Worm (Caenorhabditis elegans) whole organism, late embryonic: Measurements from ENCODE around the gene Y53C12A.10.

Source experiments
- lim-6 ChIP-seq: sonication (generic microtip); optimal IDR thresholded peaks from 2 replicates; lab custom pipeline; 2016; ENCODE audit warnings: missing genetic modification characterization, missing compliant biosample characterization
- rnt-1 ChIP-seq: sonication (generic microtip); optimal IDR thresholded peaks from 2 replicates; lab custom pipeline; 2016; ENCODE audit warnings: missing genetic modification characterization, missing compliant biosample characterization

DNA sequence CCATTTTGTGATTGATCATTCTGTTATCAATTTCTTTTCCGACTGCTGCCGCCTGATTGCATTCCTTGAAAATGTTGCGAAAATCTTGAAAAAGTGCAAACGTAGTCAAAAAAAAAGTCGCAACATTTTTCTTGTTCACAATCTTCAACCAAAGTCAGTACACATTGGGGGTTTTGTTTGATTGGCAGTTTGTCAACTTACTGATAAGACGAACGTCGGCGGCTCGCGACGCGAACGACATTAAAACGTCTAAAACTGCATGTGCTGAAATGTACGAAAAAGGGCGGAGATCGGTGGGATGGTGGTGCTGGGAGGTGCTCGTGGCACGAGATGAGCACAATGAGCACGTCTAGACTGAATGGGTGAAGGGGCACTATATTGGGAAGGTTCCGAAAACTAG, 34.2 kb upstream of the Y53C12A.10 start:
- no peak for TF ChIP-seq rnt-1
- TF ChIP-seq lim-6 (tag; lab: Kevin White, UChicago), result no peak
